Worm (Caenorhabditis elegans) whole organism, late embryonic: ENCODE results near the gene srz-18.

Experiments used
- T23F11.4 ChIP-seq: fragments of 200-800 bp; sonication (Bioruptor generic); optimal IDR thresholded peaks from 2 replicates; lab custom pipeline; 2018; ENCODE audit warnings: mild to moderate bottlenecking, missing genetic modification characterization, missing compliant biosample characterization
- ama-1 ChIP-seq: fragments of 150-350 bp; optimal IDR thresholded peaks from 2 replicates; lab custom pipeline; 2014
- ceh-19 ChIP-seq: fragments of 200-800 bp; sonication (Bioruptor generic); optimal IDR thresholded peaks from 2 replicates; lab custom pipeline; 2018; ENCODE audit warnings: mild to moderate bottlenecking, missing genetic modification characterization, missing compliant biosample characterization
- ceh-2 ChIP-seq: sonication (generic microtip); optimal IDR thresholded peaks from 2 replicates; lab custom pipeline; 2016; ENCODE audit warnings: missing genotype, missing genetic modification characterization, missing compliant biosample characterization
- ceh-22 ChIP-seq: sonication (generic microtip); optimal IDR thresholded peaks from 2 replicates; lab custom pipeline; 2017; ENCODE audit warnings: missing biosample characterization, missing genetic modification characterization
- ceh-24 ChIP-seq: sonication (generic microtip); optimal IDR thresholded peaks from 2 replicates; lab custom pipeline; 2016; ENCODE audit warnings: mild to moderate bottlenecking, missing genetic modification characterization, missing compliant biosample characterization
- ceh-34 ChIP-seq: sonication (generic microtip); optimal IDR thresholded peaks from 2 replicates; lab custom pipeline; 2016; ENCODE audit warnings: mild to moderate bottlenecking, missing genetic modification characterization, missing compliant biosample characterization
- ceh-45 ChIP-seq: fragments of 200-800 bp; sonication (Bioruptor generic); IDR thresholded peaks from 2 replicates; pipeline ENCODE4 v1.3.6; 2022; ENCODE audit warnings: missing genetic modification reagents, missing genetic modification characterization, missing compliant biosample characterization
- ceh-6 ChIP-seq: fragments of 200-800 bp; sonication (Bioruptor generic); optimal IDR thresholded peaks from 2 replicates; lab custom pipeline; 2018; ENCODE audit warnings: mild to moderate bottlenecking, missing genetic modification characterization, missing compliant biosample characterization
- ceh-9 ChIP-seq: sonication (generic microtip); optimal IDR thresholded peaks from 2 replicates; lab custom pipeline; 2016; ENCODE audit warnings: mild to moderate bottlenecking, missing genetic modification characterization, inconsistent platforms, missing compliant biosample characterization
- dmd-4 ChIP-seq: sonication (generic microtip); optimal IDR thresholded peaks from 2 replicates; lab custom pipeline; 2016; ENCODE audit warnings: borderline replicate concordance, missing genetic modification characterization, missing compliant biosample characterization
- elt-4 ChIP-seq: sonication (generic microtip); optimal IDR thresholded peaks from 2 replicates; lab custom pipeline; 2016; ENCODE audit warnings: missing genetic modification characterization, missing compliant biosample characterization
- ets-4 ChIP-seq: sonication (generic microtip); optimal IDR thresholded peaks from 2 replicates; lab custom pipeline; 2016; ENCODE audit warnings: missing genetic modification characterization, missing compliant biosample characterization
- eyg-1 ChIP-seq: sonication (generic microtip); optimal IDR thresholded peaks from 2 replicates; lab custom pipeline; 2016; ENCODE audit warnings: missing genotype, missing genetic modification characterization, missing compliant biosample characterization
- fax-1 ChIP-seq: sonication (generic microtip); optimal IDR thresholded peaks from 2 replicates; lab custom pipeline; 2016; ENCODE audit warnings: missing genotype, missing genetic modification characterization, missing compliant biosample characterization
- fkh-10 ChIP-seq: fragments of 150-350 bp; optimal IDR thresholded peaks from 2 replicates; lab custom pipeline; 2014; ENCODE audit warnings: missing biosample characterization, missing genetic modification reagents, missing genetic modification characterization
- fkh-6 ChIP-seq: sonication (generic microtip); optimal IDR thresholded peaks from 2 replicates; lab custom pipeline; 2016; ENCODE audit warnings: missing genetic modification characterization, missing compliant biosample characterization
- gmeb-2 ChIP-seq: sonication (generic microtip); optimal IDR thresholded peaks from 2 replicates; lab custom pipeline; 2016; ENCODE audit warnings: missing genetic modification characterization, inconsistent platforms, missing compliant biosample characterization
- hlh-13 ChIP-seq: fragments of 200-800 bp; sonication (Bioruptor generic); optimal IDR thresholded peaks from 2 replicates; lab custom pipeline; 2018; ENCODE audit warnings: mild to moderate bottlenecking, missing genetic modification characterization, missing compliant biosample characterization
- hlh-30 ChIP-seq: sonication (generic microtip); optimal IDR thresholded peaks from 2 replicates; lab custom pipeline; 2017; ENCODE audit warnings: antibody characterized with exemption, missing genetic modification characterization, missing compliant biosample characterization; ENCODE audit not compliant: insufficient read depth
- hlh-6 ChIP-seq: sonication (generic microtip); optimal IDR thresholded peaks from 2 replicates; lab custom pipeline; 2016; ENCODE audit warnings: missing genotype, missing genetic modification characterization, missing compliant biosample characterization
- hlh-8 ChIP-seq: sonication (generic microtip); optimal IDR thresholded peaks from 2 replicates; lab custom pipeline; 2016; ENCODE audit warnings: missing genotype, missing genetic modification characterization, missing compliant biosample characterization
- madf-2 ChIP-seq: sonication (generic microtip); optimal IDR thresholded peaks from 2 replicates; lab custom pipeline; 2017; ENCODE audit warnings: missing genetic modification characterization, missing compliant biosample characterization
- mec-3 ChIP-seq: sonication (generic microtip); optimal IDR thresholded peaks from 2 replicates; lab custom pipeline; 2016; ENCODE audit warnings: borderline replicate concordance, missing genetic modification characterization, missing compliant biosample characterization
- nfya-1 ChIP-seq: sonication (generic microtip); optimal IDR thresholded peaks from 2 replicates; lab custom pipeline; 2017; ENCODE audit warnings: missing genetic modification characterization, mild to moderate bottlenecking, missing compliant biosample characterization, antibody characterized with exemption, moderate library complexity
- odd-2 ChIP-seq: sonication (generic microtip); optimal IDR thresholded peaks from 2 replicates; lab custom pipeline; 2017; ENCODE audit warnings: antibody characterized with exemption, mild to moderate bottlenecking, missing genetic modification characterization, missing compliant biosample characterization
- pat-9 ChIP-seq: fragments of 200-800 bp; sonication (Bioruptor generic); optimal IDR thresholded peaks from 2 replicates; lab custom pipeline; 2018; ENCODE audit warnings: mild to moderate bottlenecking, missing genetic modification characterization, moderate library complexity, missing compliant biosample characterization
- pax-1 ChIP-seq: fragments of 150-350 bp; optimal IDR thresholded peaks from 2 replicates; lab custom pipeline; 2014; ENCODE audit warnings: missing biosample characterization, missing genetic modification characterization
- pqm-1 ChIP-seq: sonication (generic microtip); optimal IDR thresholded peaks from 2 replicates; lab custom pipeline; 2016; ENCODE audit warnings: missing genetic modification characterization, missing compliant biosample characterization
- pros-1 ChIP-seq: fragments of 150-350 bp; optimal IDR thresholded peaks from 2 replicates; lab custom pipeline; 2014; ENCODE audit warnings: missing biosample characterization, missing genetic modification reagents, missing genetic modification characterization
- ref-2 ChIP-seq: sonication (generic microtip); optimal IDR thresholded peaks from 2 replicates; lab custom pipeline; 2016; ENCODE audit warnings: missing genetic modification characterization, missing compliant biosample characterization
- rnt-1 ChIP-seq: sonication (generic microtip); optimal IDR thresholded peaks from 2 replicates; lab custom pipeline; 2016; ENCODE audit warnings: missing genetic modification characterization, missing compliant biosample characterization
- sox-2 ChIP-seq: fragments of 200-800 bp; sonication (Bioruptor generic); IDR thresholded peaks from 2 replicates; pipeline ENCODE4 v1.3.6; 2022; ENCODE audit warnings: missing genetic modification reagents, missing genetic modification characterization, missing compliant biosample characterization
- sox-4 ChIP-seq: sonication (generic microtip); optimal IDR thresholded peaks from 2 replicates; lab custom pipeline; 2017; ENCODE audit warnings: mild to moderate bottlenecking, missing genetic modification characterization, inconsistent platforms, missing compliant biosample characterization
- tbx-2 ChIP-seq: sonication (generic microtip); optimal IDR thresholded peaks from 2 replicates; lab custom pipeline; 2016; ENCODE audit warnings: missing genetic modification characterization, missing compliant biosample characterization
- tbx-7 ChIP-seq: sonication (generic microtip); optimal IDR thresholded peaks from 2 replicates; lab custom pipeline; 2016; ENCODE audit warnings: missing genotype, missing genetic modification characterization, missing compliant biosample characterization
- unc-42 ChIP-seq: sonication (generic microtip); optimal IDR thresholded peaks from 2 replicates; lab custom pipeline; 2016; ENCODE audit warnings: missing genotype, missing genetic modification characterization, missing compliant biosample characterization
- unc-55 ChIP-seq: sonication (generic microtip); optimal IDR thresholded peaks from 2 replicates; lab custom pipeline; 2017; ENCODE audit warnings: missing biosample characterization, missing genetic modification reagents, missing genetic modification characterization
- unc-86 ChIP-seq: sonication (generic microtip); optimal IDR thresholded peaks from 2 replicates; lab custom pipeline; 2016; ENCODE audit warnings: missing genetic modification characterization, missing compliant biosample characterization
- zip-5 ChIP-seq: sonication (generic microtip); optimal IDR thresholded peaks from 2 replicates; lab custom pipeline; 2016; ENCODE audit warnings: missing genetic modification characterization, missing compliant biosample characterization

The srz-18 gene

DNA sequence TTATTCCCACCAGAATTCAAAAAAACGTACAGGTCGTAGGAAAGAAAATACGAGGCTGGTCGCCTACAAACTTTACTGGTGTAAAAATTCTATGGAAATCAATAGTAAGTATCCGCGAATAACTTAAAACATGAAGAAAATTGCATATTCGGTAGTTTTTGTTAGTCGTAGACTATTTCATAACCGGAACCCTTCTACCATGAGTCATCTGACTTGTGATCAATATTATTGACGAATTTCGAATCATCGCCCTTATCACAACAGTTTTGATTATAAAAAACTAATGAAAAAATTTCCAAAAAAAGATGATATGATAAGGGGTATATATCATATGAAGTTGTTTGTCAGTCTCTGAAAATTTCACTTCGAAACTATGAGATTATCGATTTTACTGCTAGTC, 33.5 kb downstream of the srz-18 start, which contains the start of gene W01F3.2:
TSS of gene W01F3.2 (plus strand) at position 301 of the 400 bp plus-strand sequence.
- TF ChIP-seq eyg-1 (no peak), zip-5 (tag; lab: Kevin White, UChicago) (no peak), nfya-1 (tag; lab: Kevin White, UChicago) (no peak), sox-2 (no peak), sox-4 (tag; lab: Kevin White, UChicago) (no peak), hlh-8 (tag; lab: Kevin White, UChicago) (no peak), ceh-9 (tag; lab: Kevin White, UChicago) (no peak), ceh-22 (tag; lab: Kevin White, UChicago) (no peak), T23F11.4 (GFP tag; lab: Kevin White, UChicago) (no peak), odd-2 (tag; lab: Kevin White, UChicago) (no peak), unc-42 (tag; lab: Kevin White, UChicago) (no peak), ceh-45 (no peak), gmeb-2 (tag; lab: Kevin White, UChicago) (no peak), elt-4 (tag; lab: Kevin White, UChicago) (no peak), pros-1 (tag; lab: Kevin White, UChicago) (no peak), hlh-6 (tag; lab: Kevin White, UChicago) (no peak), ets-4 (tag; lab: Kevin White, UChicago) (no peak)

DNA sequence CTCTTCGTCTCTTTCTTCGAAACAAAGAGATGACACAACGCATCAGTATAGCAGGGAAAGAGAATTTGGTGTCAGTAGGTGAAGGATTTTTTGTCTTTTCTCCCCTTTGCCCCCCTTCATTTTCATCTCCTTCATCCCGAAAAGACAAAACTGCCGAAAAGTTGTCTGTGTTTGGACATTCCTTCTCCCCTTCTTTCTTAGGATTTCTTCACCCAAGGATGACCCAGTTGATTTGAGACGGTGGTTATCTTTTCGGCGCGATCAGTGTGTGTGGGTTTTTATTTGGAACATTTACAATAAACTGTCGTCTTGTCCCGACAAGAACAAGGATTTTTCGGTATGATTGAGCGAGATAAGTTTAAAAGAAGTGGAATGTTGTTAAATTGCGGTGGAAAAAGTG, 36.0 kb downstream of the srz-18 start:
- TF ChIP-seq ref-2 (tag; lab: Kevin White, UChicago) (no peak), fax-1 (tag; lab: Kevin White, UChicago) (no peak), madf-2 (no peak), odd-2 (tag; lab: Kevin White, UChicago) (no peak), ceh-34 (tag; lab: Kevin White, UChicago) (no peak), elt-4 (tag; lab: Kevin White, UChicago) (no peak), unc-55 (GFP tag; lab: Kevin White, UChicago) (no peak), ceh-19 (GFP tag; lab: Kevin White, UChicago) (no peak), fkh-6 (tag; lab: Kevin White, UChicago) (no peak), dmd-4 (tag; lab: Kevin White, UChicago) (no peak), hlh-30 (no peak), fkh-10 (GFP tag; lab: Kevin White, UChicago) (no peak), tbx-7 (tag; lab: Kevin White, UChicago) (no peak), hlh-13 (no peak), ama-1 (no peak), pax-1 (tag; lab: Kevin White, UChicago) (no peak), ceh-45 (no peak)

DNA sequence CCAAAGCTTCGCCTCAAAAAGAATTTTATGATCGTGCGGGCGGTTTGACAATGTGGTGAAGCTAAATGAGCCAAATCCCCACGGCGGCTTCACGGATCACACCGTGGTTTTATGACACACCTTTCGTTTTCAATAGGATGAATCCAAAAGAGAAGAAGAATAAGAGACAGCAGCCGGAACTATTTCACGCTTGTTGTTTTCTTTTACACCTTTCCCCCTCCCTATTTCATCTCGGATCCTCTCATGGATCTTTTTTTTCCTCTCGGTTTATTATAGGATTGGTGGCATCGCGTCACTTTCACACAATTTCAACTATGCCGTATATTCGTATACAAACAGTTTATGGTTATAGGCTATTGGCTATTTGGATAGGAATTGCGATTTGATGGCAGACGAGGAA, 37.2 kb downstream of the srz-18 start:
- TF ChIP-seq rnt-1 (tag; lab: Kevin White, UChicago) (no peak), tbx-2 (tag; lab: Kevin White, UChicago) (no peak), hlh-8 (tag; lab: Kevin White, UChicago) (no peak), pqm-1 (tag; lab: Kevin White, UChicago) (no peak), unc-86 (tag; lab: Kevin White, UChicago) (no peak), dmd-4 (tag; lab: Kevin White, UChicago) (no peak), elt-4 (tag; lab: Kevin White, UChicago) (no peak), ceh-22 (tag; lab: Kevin White, UChicago) (no peak), ceh-24 (tag; lab: Kevin White, UChicago) (no peak), ceh-2 (tag; lab: Kevin White, UChicago) (no peak), pat-9 (tag; lab: Kevin White, UChicago) (no peak)

DNA sequence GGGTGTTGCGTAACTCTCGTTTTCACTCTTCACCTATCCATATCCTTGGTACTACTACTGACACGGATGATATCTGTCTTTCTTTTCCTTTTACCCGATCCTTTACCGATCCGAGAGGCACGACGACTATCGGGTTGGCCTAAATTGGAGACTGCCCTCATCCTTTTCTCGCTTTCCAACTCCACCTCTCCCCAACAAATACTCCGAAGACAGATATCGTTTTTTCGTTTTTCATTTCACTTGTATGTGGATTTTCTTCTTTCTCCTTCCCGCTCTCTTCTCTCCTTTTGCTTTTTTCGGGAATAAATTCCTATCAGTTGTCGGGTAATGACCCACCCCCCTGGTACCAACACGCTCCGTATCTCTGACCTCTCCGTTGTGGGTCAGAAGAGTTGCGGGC, 38.4 kb downstream of the srz-18 start:
- TF ChIP-seq mec-3 (tag; lab: Kevin White, UChicago) (no peak), ceh-24 (tag; lab: Kevin White, UChicago) (no peak), ceh-6 (no peak), ceh-22 (tag; lab: Kevin White, UChicago) (no peak)
